Worm (Caenorhabditis elegans) whole organism, L3 larva: ENCODE results near the gene F22E5.8.

Experiments used
- ZK546.5 ChIP-seq: sonication (generic microtip); optimal IDR thresholded peaks from 2 replicates; lab custom pipeline; 2017; ENCODE audit warnings: missing biosample characterization, missing genetic modification characterization
- ama-1 ChIP-seq: fragments of 150-350 bp; optimal IDR thresholded peaks from 2 replicates; lab custom pipeline; 2018
- ceh-16 ChIP-seq: sonication (generic microtip); optimal IDR thresholded peaks from 2 replicates; lab custom pipeline; 2017; ENCODE audit warnings: missing biosample characterization, missing genetic modification characterization
- elt-2 ChIP-seq: sonication (generic microtip); optimal IDR thresholded peaks from 2 replicates; lab custom pipeline; 2016; ENCODE audit warnings: missing genetic modification reagents, mild to moderate bottlenecking, missing genetic modification characterization, missing compliant biosample characterization
- elt-3 ChIP-seq, 3 experiments: fragments of 150-350 bp in 1 of 3; sonication (generic microtip) in 2 of 3; optimal IDR thresholded peaks; 2 replicates in 2 of 3; 4 replicates in 1 of 3; lab custom pipeline; 2014 to 2017; ENCODE audit warnings: missing biosample characterization in 3 of 3, missing genetic modification characterization in 3 of 3
- hmg-11 ChIP-seq: sonication (generic microtip); optimal IDR thresholded peaks from 2 replicates; lab custom pipeline; 2016; ENCODE audit warnings: missing genetic modification characterization, missing compliant biosample characterization
- lin-15B ChIP-seq: fragments of 150-350 bp; optimal IDR thresholded peaks from 2 replicates; lab custom pipeline; 2014; ENCODE audit warnings: missing biosample characterization, missing genetic modification characterization
- mdl-1 ChIP-seq: fragments of 150-350 bp; optimal IDR thresholded peaks from 2 replicates; lab custom pipeline; 2014; ENCODE audit warnings: missing biosample characterization, missing genetic modification characterization
- nhr-25 ChIP-seq: sonication (generic microtip); optimal IDR thresholded peaks from 2 replicates; lab custom pipeline; 2017; ENCODE audit warnings: missing biosample characterization, missing genetic modification characterization
- nhr-28 ChIP-seq: fragments of 150-350 bp; optimal IDR thresholded peaks from 2 replicates; lab custom pipeline; 2014; ENCODE audit warnings: missing biosample characterization, missing genetic modification characterization
- pqm-1 ChIP-seq: fragments of 150-350 bp; optimal IDR thresholded peaks from 2 replicates; lab custom pipeline; 2017; ENCODE audit warnings: missing biosample characterization, missing genetic modification characterization, inconsistent platforms
- unc-62 ChIP-seq: fragments of 150-350 bp; sonication (generic microtip); optimal IDR thresholded peaks from 4 replicates; lab custom pipeline; 2014; ENCODE audit warnings: missing biosample characterization, missing genetic modification reagents, missing genetic modification characterization
- ztf-11 ChIP-seq: fragments of 150-350 bp; optimal IDR thresholded peaks from 2 replicates; lab custom pipeline; 2014; ENCODE audit warnings: missing biosample characterization, missing genetic modification characterization

- TF ChIP-seq nhr-25 (no peak), ama-1 (lab: Kevin White, UChicago) (no peak), pqm-1 (tag; lab: Kevin White, UChicago) (peak; percentile 69), elt-3 (tag; optimal IDR thresholded peaks at IDR 0.05; lab: Kevin White, UChicago) (no peak), elt-2 (peak; percentile 94), hmg-11 (no peak), nhr-28 (tag; lab: Kevin White, UChicago) (no peak), lin-15B (tag; lab: Kevin White, UChicago) (no peak), unc-62 (no peak), mdl-1 (no peak), ZK546.5 (tag; lab: Kevin White, UChicago) (no peak), ztf-11 (tag; lab: Kevin White, UChicago) (no peak), ceh-16 (tag; lab: Kevin White, UChicago) (no peak)
Observed at ce11 chrII:2677534-2678168, 37.8 kb downstream of the F22E5.8 start, which contains the start of gene F22E5.17.
